Fruit fly (Drosophila melanogaster) whole organism: ENCODE data around the gene acj6.

Experiments
- CG8478 ChIP-seq: fragments of >200 bp; optimal IDR thresholded peaks from 2 replicates; lab custom pipeline; 2018; ENCODE audit warnings: inconsistent platforms
- Dll ChIP-seq: fragments of >200 bp; optimal IDR thresholded peaks from 2 replicates; lab custom pipeline; 2017
- EcR ChIP-seq, 2 experiments: fragments of >200 bp; optimal IDR thresholded peaks; 2 replicates each; lab custom pipeline; 2017; ENCODE audit warnings: missing biosample characterization in 2 of 2, missing genetic modification characterization in 2 of 2, missing genetic modification reagents in 2 of 2
- pan ChIP-seq: fragments of >200 bp; optimal IDR thresholded peaks from 2 replicates; lab custom pipeline; 2017
- psq ChIP-seq: fragments of >200 bp; optimal IDR thresholded peaks from 2 replicates; lab custom pipeline; 2017
- usp ChIP-seq: fragments of >200 bp; optimal IDR thresholded peaks from 2 replicates; lab custom pipeline; 2017; ENCODE audit warnings: missing biosample characterization, missing genetic modification characterization, mixed read lengths

DNA sequence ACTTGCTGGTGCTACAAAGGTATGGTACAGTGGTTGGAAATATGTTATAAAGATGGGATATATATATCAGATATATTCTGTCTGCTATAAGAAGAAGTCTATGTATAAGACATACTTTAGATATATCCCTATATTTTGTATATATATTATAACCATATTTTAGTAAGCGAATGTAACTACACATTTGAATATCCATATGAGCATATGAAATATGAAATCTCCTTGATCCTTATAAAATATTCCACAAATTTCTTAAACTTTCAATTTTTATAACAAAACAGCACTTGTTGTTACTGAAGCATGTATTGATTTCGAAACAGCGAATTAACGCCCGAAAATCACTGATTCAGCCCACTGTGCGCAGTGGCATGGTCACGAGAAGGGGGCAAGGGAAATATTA lies 14.4 kb downstream of the acj6 start:
- no peak for TF ChIP-seq Dll (lab: Kevin White, UChicago)
- no peak for TF ChIP-seq psq
- no peak for TF ChIP-seq EcR (GFP tag; optimal IDR thresholded peaks at IDR 0.05; lab: Kevin White, UChicago)
- TF ChIP-seq CG8478 (lab: Kevin White, UChicago) = no peak
- TF ChIP-seq usp (GFP tag; lab: Kevin White, UChicago) = no peak
- TF ChIP-seq pan (lab: Kevin White, UChicago) = no peak
